Fruit fly (Drosophila melanogaster) whole organism, embryonic: Measurements from ENCODE around the gene CG13053.

ENCODE experiments used
- BEAF-32 ChIP-seq: fragments of 200-800 bp; sonication (Bioruptor generic); optimal IDR thresholded peaks from 3 replicates; lab custom pipeline; 2017; ENCODE audit warnings: missing biosample characterization, missing genetic modification characterization, mild to moderate bottlenecking, moderate library complexity, missing genetic modification reagents
- CG10366 ChIP-seq: fragments of 200-800 bp; sonication (Bioruptor generic); IDR thresholded peaks from 2 replicates; pipeline ENCODE4 v1.3.6; 2022; ENCODE audit warnings: missing biosample characterization, missing genetic modification characterization
- CG13287 ChIP-seq: fragments of 200-800 bp; sonication (Bioruptor generic); IDR thresholded peaks from 2 replicates; pipeline ENCODE4 v1.3.6; 2022; ENCODE audit warnings: missing biosample characterization, missing genetic modification characterization; ENCODE audit not compliant: partially characterized antibody
- CG17912 ChIP-seq: fragments of 200-800 bp; sonication (Bioruptor generic); optimal IDR thresholded peaks from 2 replicates; lab custom pipeline; 2018; ENCODE audit warnings: missing biosample characterization, mild to moderate bottlenecking, missing genetic modification characterization
- CG3407 ChIP-seq: fragments of 200-800 bp; sonication (Bioruptor generic); optimal IDR thresholded peaks from 2 replicates; lab custom pipeline; 2018; ENCODE audit warnings: missing biosample characterization, mild to moderate bottlenecking, missing genetic modification characterization
- CG34376 ChIP-seq: fragments of 200-800 bp; sonication (Bioruptor generic); optimal IDR thresholded peaks from 2 replicates; lab custom pipeline; 2018; ENCODE audit warnings: missing biosample characterization, mild to moderate bottlenecking, missing genetic modification characterization
- CG34422 ChIP-seq: fragments of 200-800 bp; sonication (Bioruptor generic); IDR thresholded peaks from 3 replicates; pipeline ENCODE4 v1.3.6; 2022; ENCODE audit warnings: missing biosample characterization, missing genetic modification characterization
- CG6689 ChIP-seq: fragments of 200-800 bp; sonication (Bioruptor generic); IDR thresholded peaks from 2 replicates; pipeline ENCODE4 v1.3.6; 2022; ENCODE audit warnings: missing biosample characterization, missing genetic modification characterization
- CG7839 ChIP-seq: fragments of 200-800 bp; sonication (Bioruptor generic); optimal IDR thresholded peaks from 3 replicates; lab custom pipeline; 2018; ENCODE audit warnings: missing biosample characterization, mild to moderate bottlenecking, missing genetic modification characterization, moderate library complexity
- CG7987 ChIP-seq: fragments of 200-800 bp; sonication (Bioruptor generic); optimal IDR thresholded peaks from 2 replicates; lab custom pipeline; 2018; ENCODE audit warnings: missing biosample characterization, mild to moderate bottlenecking, missing genetic modification characterization, moderate library complexity
- CG9797 ChIP-seq: fragments of 200-800 bp; sonication (Bioruptor generic); optimal IDR thresholded peaks from 3 replicates; lab custom pipeline; 2018; ENCODE audit warnings: missing biosample characterization, mild to moderate bottlenecking, missing genetic modification characterization
- CTCF ChIP-seq: fragments of 200-800 bp; sonication (Bioruptor generic); optimal IDR thresholded peaks from 2 replicates; lab custom pipeline; 2017; ENCODE audit warnings: missing biosample characterization, mild to moderate bottlenecking, missing genetic modification characterization, moderate library complexity
- Dad ChIP-seq: fragments of 200-800 bp; sonication (Bioruptor generic); optimal IDR thresholded peaks from 3 replicates; lab custom pipeline; 2016; ENCODE audit warnings: missing biosample characterization, missing genetic modification characterization
- Deaf1 ChIP-seq: fragments of 200-800 bp; optimal IDR thresholded peaks from 3 replicates; lab custom pipeline; 2019; ENCODE audit warnings: missing biosample characterization, mild to moderate bottlenecking, missing genetic modification characterization, moderate library complexity
- Dll ChIP-seq: fragments of 200-800 bp; sonication (Bioruptor generic); IDR thresholded peaks from 4 replicates; pipeline ENCODE4 v1.3.6; 2022; ENCODE audit warnings: missing biosample characterization, missing genetic modification characterization; ENCODE audit not compliant: partially characterized antibody
- Dp ChIP-seq: fragments of 200-800 bp; sonication (Bioruptor generic); optimal IDR thresholded peaks from 2 replicates; lab custom pipeline; 2018; ENCODE audit warnings: missing biosample characterization, mild to moderate bottlenecking, missing genetic modification characterization, moderate library complexity
- Dref ChIP-seq: fragments of 200-800 bp; sonication (Bioruptor generic); IDR thresholded peaks from 2 replicates; pipeline ENCODE4 v1.3.6; 2022; ENCODE audit warnings: missing biosample characterization, missing genetic modification characterization
- E2f2 ChIP-seq: fragments of 200-800 bp; sonication (Bioruptor generic); IDR thresholded peaks from 2 replicates; pipeline ENCODE4 v1.3.6; 2022; ENCODE audit warnings: missing biosample characterization, missing genetic modification characterization
- Ets65A ChIP-seq: fragments of 200-800 bp; sonication (Bioruptor generic); peaks from one replicate; lab custom pipeline; 2016; ENCODE audit warnings: missing biosample characterization, missing genetic modification characterization
- Fer1 ChIP-seq: fragments of 200-800 bp; sonication (Bioruptor generic); optimal IDR thresholded peaks from 2 replicates; lab custom pipeline; 2017; ENCODE audit warnings: missing biosample characterization, mild to moderate bottlenecking, missing genetic modification characterization
- Lpt ChIP-seq: fragments of >200 bp; optimal IDR thresholded peaks from 2 replicates; lab custom pipeline; 2018; ENCODE audit warnings: missing biosample characterization, missing genetic modification characterization
- MBD-R2 ChIP-seq: fragments of 200-800 bp; sonication (Bioruptor generic); IDR thresholded peaks from 2 replicates; pipeline ENCODE4 v1.3.6; 2022; ENCODE audit warnings: missing biosample characterization, missing genetic modification characterization
- Med ChIP-seq: fragments of 200-800 bp; sonication (Bioruptor generic); peaks from one replicate; lab custom pipeline; 2016; ENCODE audit warnings: missing biosample characterization, missing genetic modification characterization, mild to moderate bottlenecking, inconsistent platforms, moderate library complexity
- Oaz ChIP-seq: fragments of 200-800 bp; sonication (Bioruptor generic); IDR thresholded peaks from 2 replicates; pipeline ENCODE4 v1.3.6; 2022; ENCODE audit warnings: missing biosample characterization, missing genetic modification characterization
- Pdp1 ChIP-seq, 2 experiments: fragments of 200-800 bp; sonication (Bioruptor generic); optimal IDR thresholded peaks; 3 replicates each; lab custom pipeline; 2016; ENCODE audit warnings: missing biosample characterization in 2 of 2, missing genetic modification characterization in 2 of 2, mild to moderate bottlenecking in 1 of 2, moderate library complexity in 1 of 2
- Trl ChIP-seq, 3 experiments: fragments of >200 bp in 2 of 3; fragments of 200-800 bp in 1 of 3; sonication (Bioruptor generic) in 1 of 3; optimal IDR thresholded peaks; 2 replicates in 1 of 3; 3 replicates in 2 of 3; lab custom pipeline; 2016 to 2017; ENCODE audit warnings: missing biosample characterization in 1 of 3, missing genetic modification characterization in 1 of 3
- amos ChIP-seq: fragments of 200-800 bp; sonication (Bioruptor generic); IDR thresholded peaks from 2 replicates; pipeline ENCODE4 v1.3.6; 2022; ENCODE audit warnings: missing biosample characterization, missing genetic modification characterization; ENCODE audit not compliant: partially characterized antibody
- cas ChIP-seq: fragments of 200-800 bp; sonication (Bioruptor generic); IDR thresholded peaks from 2 replicates; pipeline ENCODE4 v1.3.6; 2022; ENCODE audit warnings: missing biosample characterization, missing genetic modification characterization
- chm ChIP-seq: fragments of 200-800 bp; sonication (Bioruptor generic); IDR thresholded peaks from 2 replicates; pipeline ENCODE4 v1.3.6; 2022; ENCODE audit warnings: missing biosample characterization, missing genetic modification characterization
- crol ChIP-seq: fragments of 200-800 bp; sonication (Bioruptor generic); IDR thresholded peaks from 2 replicates; pipeline ENCODE4 v1.3.6; 2022; ENCODE audit warnings: missing biosample characterization, missing genetic modification characterization
- crp ChIP-seq, 2 experiments: fragments of 200-800 bp; sonication (Bioruptor generic); optimal IDR thresholded peaks; 2 replicates in 1 of 2; 3 replicates in 1 of 2; lab custom pipeline; 2017; ENCODE audit warnings: missing biosample characterization in 2 of 2, missing genetic modification characterization in 2 of 2, mild to moderate bottlenecking in 1 of 2, moderate library complexity in 1 of 2
- exex ChIP-seq: fragments of 200-800 bp; sonication (Bioruptor generic); optimal IDR thresholded peaks from 4 replicates; lab custom pipeline; 2018; ENCODE audit warnings: missing biosample characterization, mild to moderate bottlenecking, missing genetic modification characterization, moderate library complexity
- gro ChIP-seq: fragments of 200-800 bp; sonication (Bioruptor generic); optimal IDR thresholded peaks from 2 replicates; lab custom pipeline; 2016; ENCODE audit warnings: missing biosample characterization, missing genetic modification characterization
- ham ChIP-seq: fragments of 200-800 bp; sonication (Bioruptor generic); IDR thresholded peaks from 2 replicates; pipeline ENCODE4 v1.3.6; 2022; ENCODE audit warnings: missing biosample characterization, missing genetic modification characterization
- insv ChIP-seq, 2 experiments: fragments of 200-800 bp; sonication (Bioruptor generic); optimal IDR thresholded peaks; 3 replicates each; lab custom pipeline; 2016 to 2018; ENCODE audit warnings: missing biosample characterization in 2 of 2, missing genetic modification characterization in 2 of 2
- lbe ChIP-seq: fragments of 200-800 bp; sonication (Bioruptor generic); optimal IDR thresholded peaks from 2 replicates; lab custom pipeline; 2016; ENCODE audit warnings: missing biosample characterization, mild to moderate bottlenecking, missing genetic modification characterization
- p53 ChIP-seq: fragments of 200-800 bp; sonication (Bioruptor generic); optimal IDR thresholded peaks from 2 replicates; lab custom pipeline; 2016; ENCODE audit warnings: missing biosample characterization, missing genetic modification characterization
- pb ChIP-seq: fragments of 200-800 bp; sonication (Bioruptor generic); optimal IDR thresholded peaks from 3 replicates; lab custom pipeline; 2016; ENCODE audit warnings: missing biosample characterization, missing genetic modification characterization
- pzg ChIP-seq: fragments of 200-800 bp; sonication (Bioruptor generic); optimal IDR thresholded peaks from 3 replicates; lab custom pipeline; 2018; ENCODE audit warnings: missing biosample characterization, mild to moderate bottlenecking, missing genetic modification characterization, moderate library complexity
- sens-2 ChIP-seq: fragments of 200-800 bp; sonication (Bioruptor generic); IDR thresholded peaks from 2 replicates; pipeline ENCODE4 v1.3.6; 2022; ENCODE audit warnings: missing biosample characterization, missing genetic modification characterization
- stwl ChIP-seq: fragments of 200-800 bp; sonication (Bioruptor generic); optimal IDR thresholded peaks from 3 replicates; lab custom pipeline; 2018; ENCODE audit warnings: missing biosample characterization, mild to moderate bottlenecking, missing genetic modification characterization, moderate library complexity
- sug ChIP-seq: fragments of 200-800 bp; optimal IDR thresholded peaks from 2 replicates; lab custom pipeline; 2019; ENCODE audit warnings: missing biosample characterization, mild to moderate bottlenecking, missing genetic modification characterization, moderate library complexity
- unc-4 ChIP-seq: fragments of 200-800 bp; sonication (Bioruptor generic); IDR thresholded peaks from 2 replicates; pipeline ENCODE4 v1.3.6; 2022; ENCODE audit warnings: missing biosample characterization, missing genetic modification characterization; ENCODE audit not compliant: partially characterized antibody
- vnd ChIP-seq: fragments of 200-800 bp; sonication (Bioruptor generic); IDR thresholded peaks from 3 replicates; pipeline ENCODE4 v1.3.6; 2022; ENCODE audit warnings: missing biosample characterization, missing genetic modification characterization; ENCODE audit not compliant: partially characterized antibody

The CG13053 gene

dm6 chr3L:16252255-16252654, 7.3 kb downstream of the CG13053 start, which contains the start of gene CG13055:
Gene CG13055, minus strand, starts transcription at chr3L:16252355.
- TF ChIP-seq Oaz (GFP tag; lab: Robert Waterston, UW) (0 out of 2 replicates have a peak, but pooled peaks have one; percentile 11), CG17912 (GFP tag; lab: Kevin White, UChicago) (no peak), amos (GFP tag; lab: Robert Waterston, UW) (peak; percentile 5; the same call in 1 of the 2 replicates), pb (no peak), gro (GFP tag; lab: Kevin White, UChicago) (no peak), CG6689 (GFP tag; lab: Robert Waterston, UW) (no peak), crol (GFP tag; lab: Robert Waterston, UW) (0 out of 2 replicates have a peak, but pooled peaks have one; percentile 46), Dref (GFP tag; lab: Robert Waterston, UW) (peak; percentile 22; the same call in 1 of the 2 replicates), Trl (optimal IDR thresholded peaks at IDR 0.05; lab: Kevin White, UChicago) (peak; percentile 24 to 49), Trl (GFP tag; optimal IDR thresholded peaks at IDR 0.05; lab: Kevin White, UChicago) (no peak), CG7987 (GFP tag; lab: Kevin White, UChicago) (no peak), Deaf1 (tag; lab: Kevin White, UChicago) (peak; percentile 51), insv (GFP tag; optimal IDR thresholded peaks at IDR 0.05; lab: Kevin White, UChicago) (no peak), ham (GFP tag; lab: Robert Waterston, UW) (no peak), chm (no peak), CG7839 (tag; lab: Kevin White, UChicago) (no peak), CTCF (GFP tag; lab: Kevin White, UChicago) (peak; percentile 62)

- TF ChIP-seq Ets65A (GFP tag; lab: Kevin White, UChicago) (peak; percentile 88), CG9797 (GFP tag; lab: Kevin White, UChicago) (no peak)
Observed at dm6 chr3L:16241296-16241695, 18.2 kb downstream of the CG13053 start.

- TF ChIP-seq CG10366 (no peak), sug (peak; percentile 53), CG34376 (peak; percentile 17), cas (GFP tag; lab: Robert Waterston, UW) (no peak), pzg (GFP tag; lab: Kevin White, UChicago) (peak; percentile 6), CG34422 (GFP tag; lab: Robert Waterston, UW) (0 out of 3 replicates have a peak, but pooled peaks have one; percentile 26), MBD-R2 (GFP tag; lab: Robert Waterston, UW) (0 out of 2 replicates have a peak, but pooled peaks have one; percentile 19), Med (GFP tag; lab: Kevin White, UChicago) (peak; percentile 48), Dref (GFP tag; lab: Robert Waterston, UW) (peak; percentile 50), CG13287 (GFP tag; lab: Robert Waterston, UW) (peak; percentile 26; the same call in 1 of the 2 replicates), crp (GFP tag; optimal IDR thresholded peaks at IDR 0.05; lab: Kevin White, UChicago) (peak in 1 of 2 experiments; percentile 57), Lpt (GFP tag; lab: Kevin White, UChicago) (no peak), Dll (GFP tag; lab: Robert Waterston, UW) (0 out of 4 replicates have a peak, but pooled peaks have one; percentile 12), lbe (GFP tag; lab: Kevin White, UChicago) (peak; percentile 16), exex (peak; percentile 48), p53 (GFP tag; lab: Kevin White, UChicago) (no peak)
Observed at dm6 chr3L:16233850-16234494, 25.6 kb downstream of the CG13053 start.

dm6 chr3L:16232924-16233323, 26.6 kb downstream of the CG13053 start, which contains the start of gene Hsc20:
Gene Hsc20, plus strand, starts transcription at chr3L:16233127.
- TF ChIP-seq unc-4 (GFP tag; lab: Robert Waterston, UW) = 0 out of 2 replicates have a peak, but pooled peaks have one; percentile 11
- TF ChIP-seq stwl (tag; lab: Kevin White, UChicago) = peak; percentile 33
- TF ChIP-seq exex = peak; percentile 22
- peak; percentile 65 for TF ChIP-seq MBD-R2 (GFP tag; lab: Robert Waterston, UW)
- no peak for TF ChIP-seq Fer1 (GFP tag; lab: Kevin White, UChicago)
- no peak for TF ChIP-seq vnd (GFP tag; lab: Robert Waterston, UW)
- TF ChIP-seq sens-2 (GFP tag; lab: Robert Waterston, UW) = no peak
- TF ChIP-seq Dp (GFP tag; lab: Kevin White, UChicago) = peak; percentile 30
- TF ChIP-seq CG3407 = no peak
- peak; percentile 12 for TF ChIP-seq pzg (GFP tag; lab: Kevin White, UChicago)
- no peak for TF ChIP-seq Dad
- TF ChIP-seq Pdp1 (GFP tag; optimal IDR thresholded peaks at IDR 0.05; lab: Kevin White, UChicago) = peak in 1 of 2 experiments; percentile 88
- TF ChIP-seq CG17912 (GFP tag; lab: Kevin White, UChicago) = no peak
- TF ChIP-seq E2f2 (GFP tag; lab: Robert Waterston, UW) = peak; percentile 29; the same call in 1 of the 2 replicates
- TF ChIP-seq BEAF-32 (GFP tag; lab: Kevin White, UChicago) = peak; percentile 24
